Worm (Caenorhabditis elegans) whole organism, midembryonic: ENCODE measurements around the gene T22B2.1.

Source experiments
- T22C8.4 ChIP-seq: fragments of 200-800 bp; sonication (Bioruptor generic); IDR thresholded peaks from 2 replicates; pipeline ENCODE4 v1.3.6; 2022; ENCODE audit warnings: missing genetic modification characterization, missing compliant biosample characterization
- cog-1 ChIP-seq: sonication (generic microtip); optimal IDR thresholded peaks from 2 replicates; lab custom pipeline; 2016; ENCODE audit warnings: missing genetic modification characterization, missing compliant biosample characterization
- flt-1 ChIP-seq: fragments of 200-800 bp; sonication (Bioruptor generic); IDR thresholded peaks from 2 replicates; pipeline ENCODE4 v1.3.6; 2022; ENCODE audit warnings: missing genetic modification characterization, missing compliant biosample characterization
- klf-2 ChIP-seq: fragments of 200-800 bp; sonication (Bioruptor generic); conservative IDR thresholded peaks from 2 replicates; pipeline ENCODE4 v1.3.6; 2022; ENCODE audit warnings: missing genetic modification reagents, missing genetic modification characterization, missing compliant biosample characterization
- med-1 ChIP-seq: sonication (generic microtip); optimal IDR thresholded peaks from 2 replicates; lab custom pipeline; 2017; ENCODE audit warnings: missing genetic modification characterization, mild to moderate bottlenecking, missing compliant biosample characterization, antibody characterized with exemption, missing genetic modification reagents; ENCODE audit not compliant: insufficient read depth
- ref-1 ChIP-seq: fragments of 200-800 bp; sonication (Bioruptor generic); conservative IDR thresholded peaks from 2 replicates; pipeline ENCODE4 v1.3.6; 2022; ENCODE audit warnings: missing genetic modification reagents, missing genetic modification characterization, missing compliant biosample characterization
- tab-1 ChIP-seq: fragments of 200-800 bp; sonication (Bioruptor generic); IDR thresholded peaks from 2 replicates; pipeline ENCODE4 v1.3.6; 2022; ENCODE audit warnings: missing genetic modification characterization, missing compliant biosample characterization
- ztf-23 ChIP-seq: fragments of 200-800 bp; sonication (Bioruptor generic); IDR thresholded peaks from 2 replicates; pipeline ENCODE4 v1.3.6; 2022; ENCODE audit warnings: missing genetic modification reagents, missing genetic modification characterization, missing compliant biosample characterization
- ztf-29 ChIP-seq: fragments of 200-800 bp; sonication (Bioruptor generic); IDR thresholded peaks from 2 replicates; pipeline ENCODE4 v1.3.6; 2022; ENCODE audit warnings: missing genetic modification reagents, missing genetic modification characterization, missing compliant biosample characterization

The T22B2.1 gene

DNA sequence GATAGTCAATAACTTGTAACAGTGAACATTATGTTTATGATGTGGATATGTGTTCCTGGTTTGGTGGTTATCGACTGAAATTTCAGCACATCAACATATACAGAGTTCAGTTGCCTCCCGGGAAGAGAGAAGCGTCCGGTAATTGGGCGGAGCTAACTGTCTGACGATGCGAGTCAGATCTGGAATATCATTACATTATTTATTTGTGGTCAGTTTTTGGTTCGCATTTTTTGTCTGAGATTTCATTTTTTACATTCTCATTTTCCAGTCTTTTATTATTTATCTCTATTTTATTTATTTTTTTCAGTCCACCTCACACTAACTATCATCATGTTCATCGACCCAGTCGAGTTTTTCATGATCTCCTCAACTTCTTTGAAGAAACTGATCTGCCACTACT lies at the start of gene T22B2.1:
T22B2.1 (plus strand) TSS at position 301 of the 400 bp plus-strand sequence.
- no peak for TF ChIP-seq ztf-29 (GFP tag; lab: Robert Waterston, UW)
- TF ChIP-seq tab-1 (GFP tag; lab: Robert Waterston, UW): no peak
- TF ChIP-seq T22C8.4 (GFP tag; lab: Robert Waterston, UW): no peak
- TF ChIP-seq med-1 (GFP tag; lab: Kevin White, UChicago): no peak
- no peak for TF ChIP-seq ref-1 (GFP tag; lab: Robert Waterston, UW)
- no peak for TF ChIP-seq ztf-23 (GFP tag; lab: Robert Waterston, UW)
- no peak for TF ChIP-seq flt-1 (GFP tag; lab: Robert Waterston, UW)
- TF ChIP-seq cog-1 (tag; lab: Kevin White, UChicago): no peak

DNA sequence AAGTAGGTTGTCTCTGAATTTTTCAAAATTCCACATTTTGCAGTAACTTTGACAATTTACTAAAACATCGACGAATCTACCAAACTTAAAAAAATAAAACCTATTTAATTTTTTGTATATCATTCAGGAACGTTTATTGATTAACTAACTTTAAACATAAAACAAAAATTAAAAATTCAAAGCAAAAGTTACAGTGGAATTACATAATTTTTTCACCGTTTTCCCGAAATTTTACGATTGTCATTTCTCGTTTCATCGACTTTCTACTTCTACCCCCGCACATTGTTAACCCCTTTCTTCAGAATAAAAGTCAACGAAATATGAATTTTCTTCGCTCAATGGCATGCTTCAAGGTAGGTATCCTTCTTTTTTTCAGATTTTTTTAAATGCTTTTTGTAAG lies 47.6 kb upstream of the T22B2.1 start, which contains the start of gene F47F2.1:
F47F2.1 (plus strand) TSS at position 301 of the 400 bp plus-strand sequence.
- TF ChIP-seq ztf-29 (GFP tag; lab: Robert Waterston, UW) (no peak), flt-1 (GFP tag; lab: Robert Waterston, UW) (no peak), med-1 (GFP tag; lab: Kevin White, UChicago) (no peak), T22C8.4 (GFP tag; lab: Robert Waterston, UW) (no peak), ref-1 (GFP tag; lab: Robert Waterston, UW) (no peak), tab-1 (GFP tag; lab: Robert Waterston, UW) (no peak), klf-2 (GFP tag; lab: Robert Waterston, UW) (no peak), cog-1 (tag; lab: Kevin White, UChicago) (no peak), ztf-23 (GFP tag; lab: Robert Waterston, UW) (no peak)

- TF ChIP-seq cog-1 (tag; lab: Kevin White, UChicago) (no peak), ztf-29 (GFP tag; lab: Robert Waterston, UW) (no peak), flt-1 (GFP tag; lab: Robert Waterston, UW) (no peak), tab-1 (GFP tag; lab: Robert Waterston, UW) (no peak), ref-1 (GFP tag; lab: Robert Waterston, UW) (no peak), ztf-23 (GFP tag; lab: Robert Waterston, UW) (no peak), T22C8.4 (GFP tag; lab: Robert Waterston, UW) (no peak), med-1 (GFP tag; lab: Kevin White, UChicago) (no peak), klf-2 (GFP tag; lab: Robert Waterston, UW) (no peak)
Observed at ce11 chrX:3887595-3887994, 38.3 kb upstream of the T22B2.1 start.

ce11 chrX:3895577-3895976 lies 30.3 kb upstream of the T22B2.1 start, which contains the start of gene F47F2.3:
Gene F47F2.3, minus strand, starts transcription at chrX:3895677.
- no peak for TF ChIP-seq tab-1 (GFP tag; lab: Robert Waterston, UW)
- no peak for TF ChIP-seq flt-1 (GFP tag; lab: Robert Waterston, UW)
- TF ChIP-seq T22C8.4 (GFP tag; lab: Robert Waterston, UW): no peak
- no peak for TF ChIP-seq ztf-29 (GFP tag; lab: Robert Waterston, UW)
- no peak for TF ChIP-seq med-1 (GFP tag; lab: Kevin White, UChicago)
- TF ChIP-seq ztf-23 (GFP tag; lab: Robert Waterston, UW): no peak
- TF ChIP-seq klf-2 (GFP tag; lab: Robert Waterston, UW): no peak
- no peak for TF ChIP-seq ref-1 (GFP tag; lab: Robert Waterston, UW)
- no peak for TF ChIP-seq cog-1 (tag; lab: Kevin White, UChicago)

- TF ChIP-seq T22C8.4 (GFP tag; lab: Robert Waterston, UW): no peak
- TF ChIP-seq klf-2 (GFP tag; lab: Robert Waterston, UW): no peak
- TF ChIP-seq flt-1 (GFP tag; lab: Robert Waterston, UW): no peak
- no peak for TF ChIP-seq med-1 (GFP tag; lab: Kevin White, UChicago)
- no peak for TF ChIP-seq cog-1 (tag; lab: Kevin White, UChicago)
- no peak for TF ChIP-seq ztf-23 (GFP tag; lab: Robert Waterston, UW)
- no peak for TF ChIP-seq ztf-29 (GFP tag; lab: Robert Waterston, UW)
- no peak for TF ChIP-seq ref-1 (GFP tag; lab: Robert Waterston, UW)
- TF ChIP-seq tab-1 (GFP tag; lab: Robert Waterston, UW): no peak
Observed at ce11 chrX:3898255-3899177, 27.4 kb upstream of the T22B2.1 start.

ce11 chrX:3900715-3901114 lies 25.2 kb upstream of the T22B2.1 start:
- no peak for TF ChIP-seq tab-1 (GFP tag; lab: Robert Waterston, UW)
- no peak for TF ChIP-seq ztf-29 (GFP tag; lab: Robert Waterston, UW)
- no peak for TF ChIP-seq T22C8.4 (GFP tag; lab: Robert Waterston, UW)
- TF ChIP-seq ztf-23 (GFP tag; lab: Robert Waterston, UW): no peak
- TF ChIP-seq flt-1 (GFP tag; lab: Robert Waterston, UW): no peak
- no peak for TF ChIP-seq cog-1 (tag; lab: Kevin White, UChicago)
- no peak for TF ChIP-seq klf-2 (GFP tag; lab: Robert Waterston, UW)
- no peak for TF ChIP-seq med-1 (GFP tag; lab: Kevin White, UChicago)
- TF ChIP-seq ref-1 (GFP tag; lab: Robert Waterston, UW): no peak

DNA sequence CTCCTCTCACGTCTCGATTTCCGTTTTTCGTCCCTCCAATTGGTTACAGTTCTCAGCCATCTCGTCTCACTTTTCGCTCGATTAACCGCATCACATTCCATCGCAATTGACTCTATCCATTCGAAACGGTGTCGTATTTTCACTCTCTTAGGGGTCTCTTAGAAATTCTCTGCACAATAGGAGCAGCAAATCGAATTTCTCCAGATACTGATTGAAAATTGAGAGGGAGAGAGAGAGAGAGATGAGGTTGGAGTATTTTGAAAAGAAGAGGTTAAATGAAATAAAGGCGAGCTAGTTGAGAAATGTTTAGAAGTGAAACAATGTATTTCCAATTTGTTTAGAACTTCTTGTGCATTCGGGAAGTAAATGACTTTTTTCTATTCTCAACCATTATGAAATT lies 24.5 kb upstream of the T22B2.1 start:
- TF ChIP-seq T22C8.4 (GFP tag; lab: Robert Waterston, UW) (no peak), ztf-23 (GFP tag; lab: Robert Waterston, UW) (no peak), flt-1 (GFP tag; lab: Robert Waterston, UW) (no peak), klf-2 (GFP tag; lab: Robert Waterston, UW) (no peak), cog-1 (tag; lab: Kevin White, UChicago) (no peak), ref-1 (GFP tag; lab: Robert Waterston, UW) (no peak), med-1 (GFP tag; lab: Kevin White, UChicago) (no peak), ztf-29 (GFP tag; lab: Robert Waterston, UW) (no peak), tab-1 (GFP tag; lab: Robert Waterston, UW) (no peak)

DNA sequence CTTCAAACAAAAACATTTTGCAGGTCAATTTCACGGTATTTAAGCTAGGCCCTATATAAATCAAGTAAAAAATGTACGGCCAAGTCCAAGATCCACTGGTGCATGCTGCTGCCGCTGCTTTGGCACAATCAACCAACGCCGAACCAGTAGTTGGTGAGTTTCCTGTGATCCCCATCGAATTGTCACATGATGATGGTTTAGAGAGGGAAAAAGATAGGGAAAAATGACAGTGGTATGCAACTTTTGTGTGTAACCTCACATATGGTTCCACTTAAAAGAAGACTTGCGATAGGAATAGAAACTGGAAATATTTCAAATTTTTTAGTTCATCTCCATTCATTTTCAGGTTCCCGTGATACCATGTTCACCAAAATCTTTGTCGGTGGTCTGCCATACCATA lies 21.3 kb upstream of the T22B2.1 start, which contains the start of gene sup-12:
sup-12 (plus strand) TSS at position 17 of the 400 bp plus-strand sequence.
- TF ChIP-seq ref-1 (GFP tag; lab: Robert Waterston, UW): no peak
- no peak for TF ChIP-seq flt-1 (GFP tag; lab: Robert Waterston, UW)
- TF ChIP-seq klf-2 (GFP tag; lab: Robert Waterston, UW): no peak
- TF ChIP-seq med-1 (GFP tag; lab: Kevin White, UChicago): no peak
- no peak for TF ChIP-seq ztf-23 (GFP tag; lab: Robert Waterston, UW)
- TF ChIP-seq T22C8.4 (GFP tag; lab: Robert Waterston, UW): no peak
- TF ChIP-seq tab-1 (GFP tag; lab: Robert Waterston, UW): no peak
- TF ChIP-seq cog-1 (tag; lab: Kevin White, UChicago): no peak
- no peak for TF ChIP-seq ztf-29 (GFP tag; lab: Robert Waterston, UW)
